Fruit fly (Drosophila melanogaster) whole organism, embryonic: ENCODE results near the gene CG15306.
A peak's percentile ranks its signal among the peaks of the same experiment; 100 is the strongest.

ENCODE experiments used
- Atf3 ChIP-seq: fragments of 200-800 bp; sonication (Bioruptor generic); optimal IDR thresholded peaks from 3 replicates; lab custom pipeline; 2016; ENCODE audit warnings: missing biosample characterization, missing genetic modification characterization
- CG10979 ChIP-seq: fragments of 200-800 bp; sonication (Bioruptor generic); optimal IDR thresholded peaks from 2 replicates; lab custom pipeline; 2018; ENCODE audit warnings: missing biosample characterization, mild to moderate bottlenecking, missing genetic modification characterization, moderate library complexity
- CG11560 ChIP-seq: fragments of 200-800 bp; sonication (Bioruptor generic); IDR thresholded peaks from 3 replicates; pipeline ENCODE4 v1.3.6; 2022; ENCODE audit warnings: missing biosample characterization, missing genetic modification characterization
- CG12071 ChIP-seq: fragments of 200-800 bp; sonication (Bioruptor generic); optimal IDR thresholded peaks from 3 replicates; lab custom pipeline; 2018; ENCODE audit warnings: missing biosample characterization, mild to moderate bottlenecking, missing genetic modification characterization
- CG12219 ChIP-seq: fragments of 200-800 bp; sonication (Bioruptor generic); optimal IDR thresholded peaks from 3 replicates; lab custom pipeline; 2018; ENCODE audit warnings: missing biosample characterization, mild to moderate bottlenecking, missing genetic modification characterization
- CG12299 ChIP-seq: fragments of 200-800 bp; sonication (Bioruptor generic); optimal IDR thresholded peaks from 2 replicates; lab custom pipeline; 2018; ENCODE audit warnings: missing biosample characterization, mild to moderate bottlenecking, missing genetic modification characterization
- CG13424 ChIP-seq: fragments of 200-800 bp; sonication (Bioruptor generic); optimal IDR thresholded peaks from 2 replicates; lab custom pipeline; 2019; ENCODE audit warnings: missing biosample characterization, mild to moderate bottlenecking, missing genetic modification characterization, moderate library complexity
- CG13894 ChIP-seq: fragments of 200-800 bp; sonication (Bioruptor generic); optimal IDR thresholded peaks from 3 replicates; lab custom pipeline; 2018; ENCODE audit warnings: missing biosample characterization, mild to moderate bottlenecking, missing genetic modification characterization, moderate library complexity
- CG1647 ChIP-seq: fragments of 200-800 bp; sonication (Bioruptor generic); optimal IDR thresholded peaks from 3 replicates; lab custom pipeline; 2016; ENCODE audit warnings: missing biosample characterization, missing genetic modification characterization
- CG17568 ChIP-seq: fragments of 200-800 bp; sonication (Bioruptor generic); optimal IDR thresholded peaks from 2 replicates; lab custom pipeline; 2018; ENCODE audit warnings: missing biosample characterization, mild to moderate bottlenecking, missing genetic modification characterization, moderate library complexity
- CG17829 ChIP-seq: fragments of 200-800 bp; optimal IDR thresholded peaks from 2 replicates; lab custom pipeline; 2019; ENCODE audit warnings: missing biosample characterization, mild to moderate bottlenecking, missing genetic modification characterization, moderate library complexity
- CG18619 ChIP-seq: fragments of 200-800 bp; sonication (Bioruptor generic); optimal IDR thresholded peaks from 3 replicates; lab custom pipeline; 2017; ENCODE audit warnings: missing biosample characterization, mild to moderate bottlenecking, missing genetic modification characterization
- CG18764 ChIP-seq: fragments of 200-800 bp; sonication (Bioruptor generic); optimal IDR thresholded peaks from 3 replicates; lab custom pipeline; 2016; ENCODE audit warnings: missing biosample characterization, missing genetic modification characterization
- CG2129 ChIP-seq: fragments of 200-800 bp; sonication (Bioruptor generic); IDR thresholded peaks from 2 replicates; pipeline ENCODE4 v1.3.6; 2022; ENCODE audit warnings: missing biosample characterization, missing genetic modification characterization; ENCODE audit not compliant: partially characterized antibody
- CG2199 ChIP-seq: fragments of 200-800 bp; sonication (Bioruptor generic); IDR thresholded peaks from 3 replicates; pipeline ENCODE4 v1.3.6; 2022; ENCODE audit warnings: missing biosample characterization, missing genetic modification characterization
- CG2712 ChIP-seq: fragments of 200-800 bp; optimal IDR thresholded peaks from 3 replicates; lab custom pipeline; 2019; ENCODE audit warnings: missing biosample characterization, mild to moderate bottlenecking, missing genetic modification characterization, moderate library complexity
- CG2875 ChIP-seq: fragments of 200-800 bp; sonication (Bioruptor generic); optimal IDR thresholded peaks from 2 replicates; lab custom pipeline; 2017; ENCODE audit warnings: missing biosample characterization, mild to moderate bottlenecking, missing genetic modification characterization, missing genetic modification reagents
- CG31365 ChIP-seq: fragments of 200-800 bp; sonication (Bioruptor generic); optimal IDR thresholded peaks from 2 replicates; lab custom pipeline; 2018; ENCODE audit warnings: missing biosample characterization, mild to moderate bottlenecking, missing genetic modification characterization
- CG6254 ChIP-seq: fragments of 200-800 bp; sonication (Bioruptor generic); optimal IDR thresholded peaks from 3 replicates; lab custom pipeline; 2017; ENCODE audit warnings: mild to moderate bottlenecking, missing biosample characterization, missing genetic modification reagents, missing genetic modification characterization
- CG6654 ChIP-seq: fragments of 200-800 bp; sonication (Bioruptor generic); optimal IDR thresholded peaks from 2 replicates; lab custom pipeline; 2017; ENCODE audit warnings: missing biosample characterization, mild to moderate bottlenecking, missing genetic modification characterization
- CG7786 ChIP-seq: fragments of 200-800 bp; sonication (Bioruptor generic); optimal IDR thresholded peaks from 2 replicates; lab custom pipeline; 2016; ENCODE audit warnings: missing biosample characterization, missing genetic modification characterization
- CG8290 ChIP-seq, 3 experiments: fragments of 200-800 bp; sonication (Bioruptor generic); optimal IDR thresholded peaks; 2 replicates each; lab custom pipeline; 2016 to 2019; ENCODE audit warnings: missing biosample characterization in 3 of 3, missing genetic modification characterization in 3 of 3, mild to moderate bottlenecking in 2 of 3, moderate library complexity in 1 of 3
- CG9437 ChIP-seq: fragments of 200-800 bp; sonication (Bioruptor generic); optimal IDR thresholded peaks from 2 replicates; lab custom pipeline; 2018; ENCODE audit warnings: missing biosample characterization, mild to moderate bottlenecking, missing genetic modification characterization
- Deaf1 ChIP-seq: fragments of 200-800 bp; optimal IDR thresholded peaks from 3 replicates; lab custom pipeline; 2019; ENCODE audit warnings: missing biosample characterization, mild to moderate bottlenecking, missing genetic modification characterization, moderate library complexity
- Drgx ChIP-seq: fragments of 200-800 bp; sonication (Bioruptor generic); IDR thresholded peaks from 2 replicates; pipeline ENCODE4 v1.3.6; 2022; ENCODE audit warnings: missing biosample characterization, missing genetic modification characterization
- ERR ChIP-seq: fragments of 200-800 bp; sonication (Bioruptor generic); optimal IDR thresholded peaks from 2 replicates; lab custom pipeline; 2016; ENCODE audit warnings: missing biosample characterization, missing genetic modification characterization
- HmgZ ChIP-seq: fragments of 200-800 bp; sonication (Bioruptor generic); optimal IDR thresholded peaks from 2 replicates; lab custom pipeline; 2018; ENCODE audit warnings: missing biosample characterization, mild to moderate bottlenecking, missing genetic modification characterization
- Kr ChIP-seq: fragments of 200-800 bp; sonication (Bioruptor generic); optimal IDR thresholded peaks from 2 replicates; lab custom pipeline; 2017; ENCODE audit warnings: missing biosample characterization, mild to moderate bottlenecking, missing genetic modification characterization
- Med ChIP-seq: fragments of 200-800 bp; sonication (Bioruptor generic); peaks from one replicate; lab custom pipeline; 2016; ENCODE audit warnings: missing biosample characterization, missing genetic modification characterization, mild to moderate bottlenecking, inconsistent platforms, moderate library complexity
- Trl ChIP-seq, 3 experiments: fragments of >200 bp in 2 of 3; fragments of 200-800 bp in 1 of 3; sonication (Bioruptor generic) in 1 of 3; optimal IDR thresholded peaks; 2 replicates in 1 of 3; 3 replicates in 2 of 3; lab custom pipeline; 2016 to 2017; ENCODE audit warnings: missing biosample characterization in 1 of 3, missing genetic modification characterization in 1 of 3
- aop ChIP-seq: fragments of 200-800 bp; sonication (Bioruptor generic); IDR thresholded peaks from 2 replicates; pipeline ENCODE4 v1.3.6; 2022; ENCODE audit warnings: missing biosample characterization, missing genetic modification characterization
- ase ChIP-seq: fragments of 200-800 bp; sonication (Bioruptor generic); IDR thresholded peaks from 3 replicates; pipeline ENCODE4 v1.3.6; 2022; ENCODE audit warnings: missing biosample characterization, missing genetic modification characterization
- ato ChIP-seq: fragments of 200-800 bp; sonication (Bioruptor generic); IDR thresholded peaks from 2 replicates; pipeline ENCODE4 v1.3.6; 2022; ENCODE audit warnings: missing biosample characterization, missing genetic modification characterization; ENCODE audit not compliant: partially characterized antibody
- cato ChIP-seq: fragments of 200-800 bp; sonication (Bioruptor generic); optimal IDR thresholded peaks from 2 replicates; lab custom pipeline; 2016; ENCODE audit warnings: missing biosample characterization, missing genetic modification characterization, borderline replicate concordance
- caup ChIP-seq: fragments of 200-800 bp; sonication (Bioruptor generic); optimal IDR thresholded peaks from 3 replicates; lab custom pipeline; 2017; ENCODE audit warnings: missing biosample characterization, mild to moderate bottlenecking, missing genetic modification characterization, moderate library complexity; ENCODE audit not compliant: severe bottlenecking
- ci ChIP-seq: fragments of 200-800 bp; sonication (Bioruptor generic); IDR thresholded peaks from 3 replicates; pipeline ENCODE4 v1.3.6; 2022; ENCODE audit warnings: missing biosample characterization, missing genetic modification characterization
- cwo ChIP-seq: fragments of 200-800 bp; sonication (Bioruptor generic); optimal IDR thresholded peaks from 3 replicates; lab custom pipeline; 2017; ENCODE audit warnings: missing biosample characterization, missing genetic modification characterization, mild to moderate bottlenecking, moderate library complexity, missing genetic modification reagents
- hbn ChIP-seq: fragments of 200-800 bp; sonication (Bioruptor generic); IDR thresholded peaks from 2 replicates; pipeline ENCODE4 v1.3.6; 2022; ENCODE audit warnings: missing biosample characterization, missing genetic modification characterization; ENCODE audit not compliant: partially characterized antibody
- her ChIP-seq: fragments of 200-800 bp; sonication (Bioruptor generic); optimal IDR thresholded peaks from 2 replicates; lab custom pipeline; 2016; ENCODE audit warnings: missing biosample characterization, missing genetic modification characterization
- insv ChIP-seq, 2 experiments: fragments of 200-800 bp; sonication (Bioruptor generic); optimal IDR thresholded peaks; 3 replicates each; lab custom pipeline; 2016 to 2018; ENCODE audit warnings: missing biosample characterization in 2 of 2, missing genetic modification characterization in 2 of 2
- ken ChIP-seq: fragments of 200-800 bp; sonication (Bioruptor generic); IDR thresholded peaks from 3 replicates; pipeline ENCODE4 v1.3.6; 2022; ENCODE audit warnings: missing biosample characterization, missing genetic modification characterization
- lilli ChIP-seq: fragments of 200-800 bp; sonication (Bioruptor generic); optimal IDR thresholded peaks from 3 replicates; lab custom pipeline; 2016; ENCODE audit warnings: missing biosample characterization, missing genetic modification characterization
- luna ChIP-seq: fragments of 200-800 bp; sonication (Bioruptor generic); optimal IDR thresholded peaks from 2 replicates; lab custom pipeline; 2016; ENCODE audit warnings: missing biosample characterization, missing genetic modification characterization
- nau ChIP-seq: fragments of 200-800 bp; sonication (Bioruptor generic); optimal IDR thresholded peaks from 3 replicates; lab custom pipeline; 2017; ENCODE audit warnings: missing biosample characterization, mild to moderate bottlenecking, missing genetic modification characterization, missing genetic modification reagents
- org-1 ChIP-seq: fragments of 200-800 bp; sonication (Bioruptor generic); optimal IDR thresholded peaks from 2 replicates; lab custom pipeline; 2017; ENCODE audit warnings: missing biosample characterization, missing genetic modification characterization
- peb ChIP-seq: fragments of 200-800 bp; sonication (Bioruptor generic); IDR thresholded peaks from 2 replicates; pipeline ENCODE4 v1.3.6; 2022; ENCODE audit warnings: missing biosample characterization, missing genetic modification characterization
- sens-2 ChIP-seq: fragments of 200-800 bp; sonication (Bioruptor generic); IDR thresholded peaks from 2 replicates; pipeline ENCODE4 v1.3.6; 2022; ENCODE audit warnings: missing biosample characterization, missing genetic modification characterization
- so ChIP-seq: fragments of 200-800 bp; sonication (Bioruptor generic); IDR thresholded peaks from 3 replicates; pipeline ENCODE4 v1.3.6; 2022; ENCODE audit warnings: missing biosample characterization, missing genetic modification characterization
- stc ChIP-seq: fragments of 200-800 bp; sonication (Bioruptor generic); IDR thresholded peaks from 2 replicates; pipeline ENCODE4 v1.3.6; 2022; ENCODE audit warnings: missing biosample characterization, missing genetic modification characterization

CG15306 gene

dm6 chrX:10318416-10318961 lies 13.1 kb downstream of the CG15306 start (continued):
- no peak for TF ChIP-seq CG12299 (tag; lab: Kevin White, UChicago)
- no peak for TF ChIP-seq CG12071 (GFP tag; lab: Kevin White, UChicago)
- no peak for TF ChIP-seq luna (GFP tag; lab: Kevin White, UChicago)
- TF ChIP-seq Kr (GFP tag; lab: Kevin White, UChicago): no peak
- no peak for TF ChIP-seq ken
- TF ChIP-seq CG6254 (GFP tag; lab: Kevin White, UChicago): no peak
- no peak for TF ChIP-seq CG2712 (tag; lab: Kevin White, UChicago)
- no peak for TF ChIP-seq CG11560
- TF ChIP-seq CG2129 (GFP tag; lab: Robert Waterston, UW): no peak
- no peak for TF ChIP-seq hbn
- no peak for TF ChIP-seq ERR (GFP tag; lab: Kevin White, UChicago)
- TF ChIP-seq org-1: no peak
- no peak for TF ChIP-seq cato (GFP tag; lab: Kevin White, UChicago)
- TF ChIP-seq HmgZ: no peak
- no peak for TF ChIP-seq insv (GFP tag; optimal IDR thresholded peaks at IDR 0.05; lab: Kevin White, UChicago)
- no peak for TF ChIP-seq Med (GFP tag; lab: Kevin White, UChicago)
- TF ChIP-seq CG6654: no peak
- peak; percentile 96 for TF ChIP-seq Deaf1 (tag; lab: Kevin White, UChicago)
- no peak for TF ChIP-seq ato (GFP tag; lab: Robert Waterston, UW)
- TF ChIP-seq so: peak; percentile 51; the same call in 1 of the 3 replicates
- TF ChIP-seq CG1647 (GFP tag; lab: Kevin White, UChicago): no peak
- TF ChIP-seq CG2875: no peak
- TF ChIP-seq her (GFP tag; lab: Kevin White, UChicago): no peak
- peak; percentile 60 for TF ChIP-seq CG13894 (tag; lab: Kevin White, UChicago)
- peak; percentile 41 for TF ChIP-seq CG9437 (GFP tag; lab: Kevin White, UChicago)
- TF ChIP-seq nau (GFP tag; lab: Kevin White, UChicago): no peak
- no peak for TF ChIP-seq CG17568 (GFP tag; lab: Kevin White, UChicago)
- TF ChIP-seq CG10979 (tag; lab: Kevin White, UChicago): no peak
- TF ChIP-seq caup (GFP tag; lab: Kevin White, UChicago): no peak
- TF ChIP-seq CG12219 (GFP tag; lab: Kevin White, UChicago): no peak
- TF ChIP-seq Atf3 (GFP tag; lab: Kevin White, UChicago): no peak
- TF ChIP-seq CG31365 (tag; lab: Kevin White, UChicago): no peak
- no peak for TF ChIP-seq CG18619 (GFP tag; lab: Kevin White, UChicago)
- TF ChIP-seq, all 482 proteins: peak for 10

dm6 chrX:10308996-10309395 lies 22.6 kb downstream of the CG15306 start:
- TF ChIP-seq Deaf1 (tag; lab: Kevin White, UChicago) (no peak), CG10979 (tag; lab: Kevin White, UChicago) (no peak), CG8290 (GFP tag; optimal IDR thresholded peaks at IDR 0.05; lab: Kevin White, UChicago) (peak; percentile 20), CG8290 (tag; optimal IDR thresholded peaks at IDR 0.05; lab: Kevin White, UChicago) (no peak), sens-2 (no peak), stc (GFP tag; lab: Robert Waterston, UW) (no peak), ase (0 out of 3 replicates have a peak, but pooled peaks have one; percentile 19), Trl (optimal IDR thresholded peaks at IDR 0.05; lab: Kevin White, UChicago) (peak; percentile 30 to 73), Trl (GFP tag; optimal IDR thresholded peaks at IDR 0.05; lab: Kevin White, UChicago) (no peak), peb (no peak), cwo (GFP tag; lab: Kevin White, UChicago) (no peak), CG7786 (no peak), CG9437 (GFP tag; lab: Kevin White, UChicago) (peak; percentile 67), lilli (GFP tag; lab: Kevin White, UChicago) (no peak), CG18764 (GFP tag; lab: Kevin White, UChicago) (no peak), ci (peak; percentile 68; the same call in 2 of the 3 replicates), CG13424 (no peak), CG2199 (peak; percentile 36; the same call in 1 of the 3 replicates), CG17829 (tag; lab: Kevin White, UChicago) (no peak), aop (GFP tag; lab: Robert Waterston, UW) (no peak), Drgx (peak; percentile 48; the same call in 1 of the 2 replicates)
